Fruit fly (Drosophila melanogaster): ENCODE data around the gene HGTX.

dm6 chr3L:14578896-14579295 lies 20.4 kb downstream of the HGTX start:
- TF ChIP-seq tai (GFP tag; optimal IDR thresholded peaks at IDR 0.05), result no peak
- no peak for TF ChIP-seq sage (GFP tag; optimal IDR thresholded peaks at IDR 0.05)
- no peak for TF ChIP-seq N (GFP tag; optimal IDR thresholded peaks at IDR 0.05)

All from whole organism, wandering third instar larva.